Worm (Caenorhabditis elegans): ENCODE results near the gene B0454.5.

DNA sequence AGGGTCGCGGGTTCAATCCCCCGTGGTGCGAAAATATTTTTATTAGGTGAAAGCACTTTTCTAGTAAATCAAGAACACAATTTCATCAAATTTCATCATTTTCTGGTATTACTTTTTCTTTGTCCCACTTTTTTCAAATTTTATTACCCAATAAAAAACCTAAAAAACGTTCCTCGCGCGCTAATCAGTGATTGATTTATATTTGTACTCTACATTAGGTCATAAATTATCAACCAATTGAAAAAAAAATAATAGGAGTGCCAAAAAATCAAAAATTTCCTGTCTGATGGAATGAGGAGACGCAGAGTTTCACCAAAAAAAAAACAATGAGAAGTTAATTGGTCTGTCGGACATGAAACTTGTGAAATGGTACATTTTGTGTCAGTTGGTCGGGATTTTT, 14.0 kb upstream of the B0454.5 start:
- TF ChIP-seq ceh-36 (tag; optimal IDR thresholded peaks at IDR 0.05) (no peak), ceh-13 (GFP tag; optimal IDR thresholded peaks at IDR 0.05) (no peak), ama-1 (optimal IDR thresholded peaks at IDR 0.05) (no peak), hmg-4 (GFP tag; optimal IDR thresholded peaks at IDR 0.05) (no peak), tbx-37 (GFP tag; conservative IDR thresholded peaks at IDR 0.05) (no peak), scrt-1 (GFP tag; IDR thresholded peaks at IDR 0.05) (no peak), B0310.2 (tag; optimal IDR thresholded peaks at IDR 0.05) (no peak), tra-4 (tag; optimal IDR thresholded peaks at IDR 0.05) (no peak), flt-1 (GFP tag; IDR thresholded peaks at IDR 0.05) (no peak)

Data from whole organism, early embryonic.